Worm (Caenorhabditis elegans): ENCODE data around the gene str-163.

ce11 chrIV:5005154-5005553, 51.2 kb downstream of the str-163 start:
- TF ChIP-seq hlh-6 (tag; optimal IDR thresholded peaks at IDR 0.05) (no peak), pqm-1 (tag; optimal IDR thresholded peaks at IDR 0.05) (no peak), ahr-1 (tag; optimal IDR thresholded peaks at IDR 0.05) (no peak), ceh-45 (GFP tag; IDR thresholded peaks at IDR 0.05) (no peak), elt-2 (tag; optimal IDR thresholded peaks at IDR 0.05) (no peak), ceh-2 (tag; optimal IDR thresholded peaks at IDR 0.05) (no peak), K02D7.2 (tag; optimal IDR thresholded peaks at IDR 0.05) (no peak), pha-4 (tag; optimal IDR thresholded peaks at IDR 0.05) (no peak), pag-3 (tag; optimal IDR thresholded peaks at IDR 0.05; ENCODE audit: borderline replicate concordance) (no peak)

Data from whole organism, late embryonic.